Worm (Caenorhabditis elegans) whole organism, L2 larva: ENCODE results near the gene cpg-2.
A peak's percentile ranks its signal among the peaks of the same experiment; 100 is the strongest.

ENCODE experiments used
- F13H6.1 ChIP-seq: sonication (generic microtip); optimal IDR thresholded peaks from 2 replicates; lab custom pipeline; 2016; ENCODE audit warnings: missing genetic modification characterization, missing compliant biosample characterization
- R02D3.7 ChIP-seq: fragments of 150-350 bp; optimal IDR thresholded peaks from 2 replicates; lab custom pipeline; 2014; ENCODE audit warnings: missing biosample characterization, missing genetic modification characterization
- Y55F3AM.14 ChIP-seq: fragments of 200-800 bp; sonication (Bioruptor generic); optimal IDR thresholded peaks from 2 replicates; lab custom pipeline; 2018; ENCODE audit warnings: mild to moderate bottlenecking, missing genetic modification characterization, missing compliant biosample characterization
- ZK546.5 ChIP-seq: sonication (generic microtip); optimal IDR thresholded peaks from 2 replicates; lab custom pipeline; 2017; ENCODE audit warnings: missing biosample characterization, missing genetic modification characterization
- aly-2 ChIP-seq: fragments of 150-350 bp; optimal IDR thresholded peaks from 2 replicates; lab custom pipeline; 2014; ENCODE audit warnings: missing biosample characterization, missing genetic modification characterization
- ama-1 ChIP-seq: fragments of 150-350 bp; optimal IDR thresholded peaks from 2 replicates; lab custom pipeline; 2018; ENCODE audit warnings: inconsistent platforms
- blmp-1 ChIP-seq: sonication (generic microtip); optimal IDR thresholded peaks from 2 replicates; lab custom pipeline; 2017; ENCODE audit warnings: missing genetic modification characterization, mild to moderate bottlenecking, missing compliant biosample characterization, antibody characterized with exemption, moderate library complexity; ENCODE audit not compliant: insufficient read depth
- ceh-16 ChIP-seq: fragments of 150-350 bp; optimal IDR thresholded peaks from 2 replicates; lab custom pipeline; 2014; ENCODE audit warnings: missing biosample characterization, missing genetic modification characterization
- ceh-82 ChIP-seq: fragments of 150-350 bp; optimal IDR thresholded peaks from 2 replicates; lab custom pipeline; 2014; ENCODE audit warnings: missing biosample characterization, missing genetic modification characterization
- crh-2 ChIP-seq: sonication (generic microtip); optimal IDR thresholded peaks from 2 replicates; lab custom pipeline; 2017; ENCODE audit warnings: missing biosample characterization, missing genetic modification characterization
- dmd-4 ChIP-seq: sonication (generic microtip); optimal IDR thresholded peaks from 2 replicates; lab custom pipeline; 2017; ENCODE audit warnings: missing biosample characterization, missing genetic modification characterization
- egl-27 ChIP-seq: sonication (generic microtip); optimal IDR thresholded peaks from 3 replicates; lab custom pipeline; 2017; ENCODE audit warnings: missing biosample characterization, missing genetic modification reagents, missing genetic modification characterization
- elt-1 ChIP-seq: fragments of 150-350 bp; optimal IDR thresholded peaks from 2 replicates; lab custom pipeline; 2014; ENCODE audit warnings: missing biosample characterization, missing genetic modification characterization
- elt-3 ChIP-seq: sonication (generic microtip); optimal IDR thresholded peaks from 2 replicates; lab custom pipeline; 2017; ENCODE audit warnings: missing biosample characterization, missing genetic modification characterization
- fos-1 ChIP-seq: fragments of 150-350 bp; optimal IDR thresholded peaks from 2 replicates; lab custom pipeline; 2014; ENCODE audit warnings: missing biosample characterization, missing genetic modification characterization
- gmeb-1 ChIP-seq: fragments of 150-350 bp; optimal IDR thresholded peaks from 2 replicates; lab custom pipeline; 2014; ENCODE audit warnings: missing biosample characterization, missing genetic modification characterization
- lin-11 ChIP-seq: fragments of 150-350 bp; sonication (generic microtip); optimal IDR thresholded peaks from 2 replicates; lab custom pipeline; 2014; ENCODE audit warnings: missing biosample characterization, missing genetic modification characterization, inconsistent platforms, mixed read lengths
- lin-13 ChIP-seq: fragments of 150-350 bp; optimal IDR thresholded peaks from 2 replicates; lab custom pipeline; 2014; ENCODE audit warnings: missing biosample characterization, missing genetic modification reagents, missing genetic modification characterization
- lin-39 ChIP-seq: fragments of 150-350 bp; optimal IDR thresholded peaks from 2 replicates; lab custom pipeline; 2014; ENCODE audit warnings: missing biosample characterization, missing genetic modification reagents, missing genetic modification characterization
- lsy-2 ChIP-seq, 2 experiments: fragments of 150-350 bp in 1 of 2; sonication (generic microtip) in 1 of 2; optimal IDR thresholded peaks; 2 replicates each; lab custom pipeline; 2014 to 2017; ENCODE audit warnings: missing biosample characterization in 2 of 2, missing genetic modification characterization in 2 of 2
- mab-5 ChIP-seq: fragments of 150-350 bp; optimal IDR thresholded peaks from 2 replicates; lab custom pipeline; 2014; ENCODE audit warnings: missing biosample characterization, missing genetic modification characterization
- mbf-1 ChIP-seq: sonication (generic microtip); optimal IDR thresholded peaks from 2 replicates; lab custom pipeline; 2017; ENCODE audit warnings: missing biosample characterization, missing genetic modification characterization
- mdl-1 ChIP-seq, 2 experiments: fragments of 150-350 bp in 1 of 2; sonication (generic microtip) in 1 of 2; optimal IDR thresholded peaks; 2 replicates each; lab custom pipeline; 2017; ENCODE audit warnings: missing biosample characterization in 2 of 2, missing genetic modification characterization in 2 of 2
- nhr-10 ChIP-seq: sonication (generic microtip); optimal IDR thresholded peaks from 2 replicates; lab custom pipeline; 2017; ENCODE audit warnings: missing biosample characterization, missing genetic modification characterization
- nhr-12 ChIP-seq: fragments of 150-350 bp; optimal IDR thresholded peaks from 2 replicates; lab custom pipeline; 2014; ENCODE audit warnings: missing biosample characterization, missing genetic modification characterization
- nhr-129 ChIP-seq: fragments of 150-350 bp; optimal IDR thresholded peaks from 2 replicates; lab custom pipeline; 2014; ENCODE audit warnings: missing biosample characterization, missing genetic modification characterization
- nhr-21 ChIP-seq: fragments of 150-350 bp; optimal IDR thresholded peaks from 2 replicates; lab custom pipeline; 2014; ENCODE audit warnings: missing biosample characterization, missing genetic modification characterization
- nhr-23 ChIP-seq: fragments of 150-350 bp; optimal IDR thresholded peaks from 2 replicates; lab custom pipeline; 2014; ENCODE audit warnings: missing biosample characterization, missing genetic modification reagents, missing genetic modification characterization
- nhr-237 ChIP-seq: fragments of 150-350 bp; optimal IDR thresholded peaks from 2 replicates; lab custom pipeline; 2014; ENCODE audit warnings: missing biosample characterization, missing genetic modification characterization
- nhr-25 ChIP-seq: fragments of 150-350 bp; sonication (generic microtip); optimal IDR thresholded peaks from 3 replicates; lab custom pipeline; 2014; ENCODE audit warnings: missing biosample characterization, missing genetic modification characterization
- nhr-6 ChIP-seq: fragments of 150-350 bp; optimal IDR thresholded peaks from 2 replicates; lab custom pipeline; 2014; ENCODE audit warnings: missing biosample characterization, missing genetic modification characterization
- nhr-77 ChIP-seq: fragments of 150-350 bp; optimal IDR thresholded peaks from 2 replicates; lab custom pipeline; 2014; ENCODE audit warnings: missing biosample characterization, missing genetic modification characterization
- sem-4 ChIP-seq: fragments of 150-350 bp; optimal IDR thresholded peaks from 2 replicates; lab custom pipeline; 2014; ENCODE audit warnings: missing biosample characterization, missing genetic modification reagents, missing genetic modification characterization
- skn-1 ChIP-seq: sonication (generic microtip); optimal IDR thresholded peaks from 2 replicates; lab custom pipeline; 2017; ENCODE audit warnings: missing biosample characterization, missing genetic modification characterization
- sma-3 ChIP-seq: sonication (generic microtip); optimal IDR thresholded peaks from 2 replicates; lab custom pipeline; 2016; ENCODE audit warnings: missing genetic modification reagents, missing genetic modification characterization, missing compliant biosample characterization
- sma-9 ChIP-seq, 2 experiments: fragments of 150-350 bp in 1 of 2; sonication (generic microtip) in 1 of 2; optimal IDR thresholded peaks; 2 replicates each; lab custom pipeline; 2014 to 2016; ENCODE audit warnings: missing genetic modification characterization in 2 of 2, mild to moderate bottlenecking in 1 of 2, missing biosample characterization in 1 of 2, missing compliant biosample characterization in 1 of 2, missing genetic modification reagents in 1 of 2, moderate library complexity in 1 of 2
- snpc-4 ChIP-seq: fragments of 150-350 bp; optimal IDR thresholded peaks from 2 replicates; lab custom pipeline; 2014; ENCODE audit warnings: missing biosample characterization, missing genetic modification characterization
- unc-39 ChIP-seq: fragments of 150-350 bp; optimal IDR thresholded peaks from 2 replicates; lab custom pipeline; 2014; ENCODE audit warnings: missing biosample characterization, missing genetic modification characterization
- unc-55 ChIP-seq: fragments of 150-350 bp; sonication (generic microtip); optimal IDR thresholded peaks from 3 replicates; lab custom pipeline; 2014; ENCODE audit warnings: missing biosample characterization, missing genetic modification reagents, missing genetic modification characterization
- ztf-4 ChIP-seq: fragments of 150-350 bp; optimal IDR thresholded peaks from 2 replicates; lab custom pipeline; 2014; ENCODE audit warnings: missing biosample characterization, missing genetic modification characterization

Gene cpg-2

ce11 chrIII:7146341-7146740, 42.6 kb upstream of the cpg-2 start:
- TF ChIP-seq lin-11 (tag; lab: Kevin White, UChicago), result no peak
- no peak for TF ChIP-seq sem-4 (tag; lab: Kevin White, UChicago)
- no peak for TF ChIP-seq lsy-2 (tag; optimal IDR thresholded peaks at IDR 0.05; lab: Kevin White, UChicago)
- no peak for TF ChIP-seq R02D3.7 (tag; lab: Kevin White, UChicago)
- TF ChIP-seq unc-55, result no peak
- no peak for TF ChIP-seq unc-39
- no peak for TF ChIP-seq ama-1
- no peak for TF ChIP-seq nhr-23 (tag; lab: Kevin White, UChicago)
- TF ChIP-seq egl-27, result no peak
- no peak for TF ChIP-seq aly-2
- TF ChIP-seq fos-1 (tag; lab: Kevin White, UChicago), result no peak
- TF ChIP-seq nhr-6 (tag; lab: Kevin White, UChicago), result no peak
- TF ChIP-seq Y55F3AM.14 (GFP tag; lab: Kevin White, UChicago), result no peak
- TF ChIP-seq ztf-4 (tag; lab: Kevin White, UChicago), result no peak
- no peak for TF ChIP-seq blmp-1 (tag; lab: Kevin White, UChicago)
- TF ChIP-seq ceh-16, result no peak
- no peak for TF ChIP-seq sma-3 (GFP tag; lab: Kevin White, UChicago)
- no peak for TF ChIP-seq elt-1 (tag; lab: Kevin White, UChicago)
- no peak for TF ChIP-seq ZK546.5 (tag; lab: Kevin White, UChicago)
- TF ChIP-seq, all 48 proteins: peak for 0

- TF ChIP-seq skn-1 (tag; lab: Kevin White, UChicago) (no peak), nhr-10 (no peak), ceh-16 (no peak), nhr-12 (no peak), sma-9 (GFP tag; optimal IDR thresholded peaks at IDR 0.05; lab: Kevin White, UChicago) (no peak), sma-9 (tag; optimal IDR thresholded peaks at IDR 0.05; lab: Kevin White, UChicago) (no peak), mbf-1 (tag; lab: Kevin White, UChicago) (no peak), unc-39 (no peak), nhr-6 (tag; lab: Kevin White, UChicago) (no peak), mab-5 (tag; lab: Kevin White, UChicago) (no peak), lsy-2 (tag; optimal IDR thresholded peaks at IDR 0.05; lab: Kevin White, UChicago) (no peak), snpc-4 (no peak), sem-4 (tag; lab: Kevin White, UChicago) (no peak), lin-39 (tag; lab: Kevin White, UChicago) (no peak), aly-2 (no peak), crh-2 (tag; lab: Kevin White, UChicago) (no peak), nhr-237 (tag; lab: Kevin White, UChicago) (no peak)
Measured at ce11 chrIII:7144749-7145148, 41.0 kb upstream of the cpg-2 start, which contains the start of gene glr-2. glr-2 (minus strand) TSS chrIII:7144959.

- no peak for TF ChIP-seq mdl-1 (tag; optimal IDR thresholded peaks at IDR 0.05; lab: Kevin White, UChicago)
- TF ChIP-seq Y55F3AM.14 (GFP tag; lab: Kevin White, UChicago), result no peak
- TF ChIP-seq gmeb-1 (tag; lab: Kevin White, UChicago), result peak; percentile 64
- peak; percentile 95 for TF ChIP-seq snpc-4
- TF ChIP-seq ama-1, result peak; percentile 76
- peak; percentile 36 to 45 for TF ChIP-seq lsy-2 (tag; optimal IDR thresholded peaks at IDR 0.05; lab: Kevin White, UChicago)
- TF ChIP-seq nhr-25, result peak; percentile 3
- TF ChIP-seq nhr-77, result no peak
- peak; percentile 64 for TF ChIP-seq sma-3 (GFP tag; lab: Kevin White, UChicago)
- TF ChIP-seq nhr-21 (tag; lab: Kevin White, UChicago), result peak; percentile 10
- TF ChIP-seq crh-2 (tag; lab: Kevin White, UChicago), result peak; percentile 34
- TF ChIP-seq aly-2, result no peak
- peak; percentile 25 for TF ChIP-seq sma-9 (GFP tag; optimal IDR thresholded peaks at IDR 0.05; lab: Kevin White, UChicago)
- TF ChIP-seq sma-9 (tag; optimal IDR thresholded peaks at IDR 0.05; lab: Kevin White, UChicago), result no peak
- TF ChIP-seq egl-27, result peak; percentile 25
- TF ChIP-seq F13H6.1, result peak; percentile 4
Measured at ce11 chrIII:7142172-7142601, 38.4 kb upstream of the cpg-2 start.

ce11 chrIII:7141285-7141715, 37.5 kb upstream of the cpg-2 start:
- TF ChIP-seq lin-13 (GFP tag; lab: Kevin White, UChicago) (no peak), F13H6.1 (peak; percentile 39), gmeb-1 (tag; lab: Kevin White, UChicago) (peak; percentile 72), fos-1 (tag; lab: Kevin White, UChicago) (peak; percentile 25), elt-3 (tag; lab: Kevin White, UChicago) (no peak), nhr-10 (peak; percentile 38), mdl-1 (tag; optimal IDR thresholded peaks at IDR 0.05; lab: Kevin White, UChicago) (peak in 1 of 2 experiments; percentile 47), nhr-129 (tag; lab: Kevin White, UChicago) (peak; percentile 26), sma-3 (GFP tag; lab: Kevin White, UChicago) (peak; percentile 31), mbf-1 (tag; lab: Kevin White, UChicago) (no peak), nhr-21 (tag; lab: Kevin White, UChicago) (peak; percentile 25), sma-9 (GFP tag; optimal IDR thresholded peaks at IDR 0.05; lab: Kevin White, UChicago) (peak; percentile 77), sma-9 (tag; optimal IDR thresholded peaks at IDR 0.05; lab: Kevin White, UChicago) (no peak), dmd-4 (tag; lab: Kevin White, UChicago) (no peak), ceh-82 (tag; lab: Kevin White, UChicago) (no peak), lsy-2 (tag; optimal IDR thresholded peaks at IDR 0.05; lab: Kevin White, UChicago) (peak; percentile 12 to 58), ama-1 (peak; percentile 91), skn-1 (tag; lab: Kevin White, UChicago) (no peak), snpc-4 (peak; percentile 97), crh-2 (tag; lab: Kevin White, UChicago) (peak; percentile 56), egl-27 (peak; percentile 70)
